Fruit fly (Drosophila melanogaster): ENCODE measurements around the gene CG7453.

CG7453 gene

dm6 chrX:19179696-19180255 is at the start of gene CG7453, which contains the start of gene CG7556 (continued):
- TF ChIP-seq Dll (GFP tag; IDR thresholded peaks at IDR 0.05; ENCODE audit: partially characterized antibody) (no peak), prd (optimal IDR thresholded peaks at IDR 0.05) (no peak), prd (GFP tag; IDR thresholded peaks at IDR 0.05) (peak; percentile 71), Opbp (GFP tag; IDR thresholded peaks at IDR 0.05; ENCODE audit: partially characterized antibody) (no peak), ERR (GFP tag; optimal IDR thresholded peaks at IDR 0.05) (no peak), Ptx1 (GFP tag; IDR thresholded peaks at IDR 0.05) (peak; percentile 73), Dbx (GFP tag; IDR thresholded peaks at IDR 0.05) (peak; percentile 47; the same call in 2 of the 3 replicates), CG18619 (GFP tag; optimal IDR thresholded peaks at IDR 0.05) (peak; percentile 64), trem (tag; optimal IDR thresholded peaks at IDR 0.05) (peak; percentile 65), CG17912 (GFP tag; optimal IDR thresholded peaks at IDR 0.05) (no peak), CG4424 (GFP tag; optimal IDR thresholded peaks at IDR 0.05) (peak; percentile 79), Neu2 (GFP tag; optimal IDR thresholded peaks at IDR 0.05; ENCODE audit: borderline replicate concordance) (no peak), HLH4C (GFP tag; IDR thresholded peaks at IDR 0.05; ENCODE audit: partially characterized antibody) (no peak), CG32772 (GFP tag; IDR thresholded peaks at IDR 0.05) (peak; percentile 47; the same call in 1 of the 2 replicates), CG2712 (tag; optimal IDR thresholded peaks at IDR 0.05) (peak; percentile 80), mld (GFP tag; IDR thresholded peaks at IDR 0.05; ENCODE audit: partially characterized antibody) (no peak), CG9609 (GFP tag; optimal IDR thresholded peaks at IDR 0.05) (peak; percentile 77), gcm2 (GFP tag; optimal IDR thresholded peaks at IDR 0.05) (no peak), Max (GFP tag; optimal IDR thresholded peaks at IDR 0.05) (peak; percentile 83), CG8290 (GFP tag; optimal IDR thresholded peaks at IDR 0.05) (peak; percentile 52), CG8290 (tag; optimal IDR thresholded peaks at IDR 0.05) (peak in 1 of 2 experiments; percentile 27), CG7745 (tag; optimal IDR thresholded peaks at IDR 0.05) (no peak), HLH54F (GFP tag; optimal IDR thresholded peaks at IDR 0.05) (peak; percentile 78), fu2 (GFP tag; optimal IDR thresholded peaks at IDR 0.05) (peak; percentile 79), CG12104 (GFP tag; optimal IDR thresholded peaks at IDR 0.05) (peak; percentile 61), CG6272 (GFP tag; IDR thresholded peaks at IDR 0.05) (peak; percentile 63; the same call in 1 of the 2 replicates), Six4 (GFP tag; optimal IDR thresholded peaks at IDR 0.05) (peak; percentile 48), CG32532 (GFP tag; IDR thresholded peaks at IDR 0.05) (peak; percentile 65), CG3163 (GFP tag; optimal IDR thresholded peaks at IDR 0.05) (peak; percentile 46), CG2875 (GFP tag; optimal IDR thresholded peaks at IDR 0.05) (peak; percentile 29), Myb (GFP tag; optimal IDR thresholded peaks at IDR 0.05) (peak; percentile 54), ewg (GFP tag; optimal IDR thresholded peaks at IDR 0.05) (peak; percentile 64), CG34224 (GFP tag; IDR thresholded peaks at IDR 0.05; ENCODE audit: partially characterized antibody) (no peak), CG6683 (GFP tag; optimal IDR thresholded peaks at IDR 0.05) (peak; percentile 42), D19B (GFP tag; optimal IDR thresholded peaks at IDR 0.05) (peak; percentile 39)

DNA sequence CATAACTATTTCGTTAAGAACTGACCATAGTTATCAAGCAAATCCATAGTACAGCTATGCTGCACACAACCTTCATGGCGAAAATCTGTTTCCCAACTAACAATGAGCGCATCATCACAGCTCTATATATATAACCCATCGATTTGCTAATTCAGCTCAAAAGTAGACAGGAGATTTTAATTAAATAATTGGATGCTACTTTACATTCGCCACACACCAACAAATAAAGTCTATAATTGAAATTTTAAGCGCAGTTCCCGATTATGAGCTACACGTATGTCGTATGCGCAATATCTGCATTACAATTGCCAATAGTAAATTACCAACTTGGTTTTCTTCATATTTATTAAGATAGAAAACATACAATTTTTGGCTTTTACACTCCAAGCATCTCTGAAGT is 44.2 kb upstream of the CG7453 start, which contains the start of gene Obp18a:
TSS of gene Obp18a (minus strand) at position 101 of the 400 bp plus-strand sequence.
- TF ChIP-seq sens (GFP tag) (peak; percentile 26), CG18476 (GFP tag; optimal IDR thresholded peaks at IDR 0.05) (no peak), Med (GFP tag) (peak; percentile 24)

DNA sequence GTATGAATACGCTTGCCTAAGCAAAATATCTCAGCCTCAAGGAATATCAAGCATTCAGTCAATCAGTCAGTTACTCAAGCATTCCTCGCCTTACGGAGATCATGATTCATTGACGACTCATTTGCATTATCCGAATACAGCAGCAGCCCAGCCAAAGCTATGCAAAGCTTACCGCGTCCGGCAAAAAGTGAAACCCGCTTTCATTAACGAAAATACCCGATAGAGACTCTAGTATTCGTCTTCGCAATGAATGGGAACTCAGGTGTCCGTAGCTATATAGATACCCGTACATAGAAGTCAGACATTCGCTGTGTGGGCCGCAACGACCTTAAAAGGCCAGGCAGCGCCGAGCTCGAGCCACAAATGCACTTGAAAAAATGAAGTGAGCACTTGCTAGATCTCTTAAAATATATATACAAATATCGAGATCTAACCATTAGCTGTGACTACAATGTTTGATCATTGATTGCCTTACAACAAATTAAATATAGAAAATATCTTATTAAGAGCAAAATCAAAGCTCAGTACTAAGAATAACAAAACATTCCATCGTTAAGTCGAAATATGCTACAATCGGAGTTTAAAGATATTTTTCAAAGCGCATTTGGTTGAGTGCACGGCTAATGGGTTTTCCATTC is 35.1 kb upstream of the CG7453 start:
- TF ChIP-seq fd102C (GFP tag; optimal IDR thresholded peaks at IDR 0.05) (no peak), Ssrp (tag; optimal IDR thresholded peaks at IDR 0.05) (peak; percentile 10), CG7839 (tag; optimal IDR thresholded peaks at IDR 0.05) (peak; percentile 42), Sox102F (GFP tag; optimal IDR thresholded peaks at IDR 0.05) (peak; percentile 19), gem (tag; optimal IDR thresholded peaks at IDR 0.05) (peak; percentile 47), CG4424 (GFP tag; optimal IDR thresholded peaks at IDR 0.05) (peak; percentile 26), ap (GFP tag; IDR thresholded peaks at IDR 0.05) (no peak), ranshi (GFP tag; IDR thresholded peaks at IDR 0.05) (0 out of 2 replicates have a peak, but pooled peaks have one; percentile 22), Dad (GFP tag; optimal IDR thresholded peaks at IDR 0.05) (no peak), prd (optimal IDR thresholded peaks at IDR 0.05) (no peak), prd (GFP tag; IDR thresholded peaks at IDR 0.05) (peak; percentile 25; the same call in 1 of the 3 replicates), CG15269 (tag; optimal IDR thresholded peaks at IDR 0.05) (peak; percentile 8), az2 (GFP tag; optimal IDR thresholded peaks at IDR 0.05) (no peak)
